Worm (Caenorhabditis elegans) whole organism, mixed stage, embryonic: ENCODE data around the gene W09G12.9.

Source experiments
- M03D4.4 ChIP-seq: sonication (generic microtip); optimal IDR thresholded peaks from 2 replicates; lab custom pipeline; 2017; ENCODE audit warnings: mild to moderate bottlenecking, missing genetic modification characterization, missing compliant biosample characterization
- bed-3 ChIP-seq: fragments of 200-800 bp; sonication (Bioruptor generic); optimal IDR thresholded peaks from 3 replicates; lab custom pipeline; 2018; ENCODE audit warnings: mild to moderate bottlenecking, missing genetic modification characterization, moderate library complexity, missing compliant biosample characterization
- blmp-1 ChIP-seq: fragments of 150-350 bp; optimal IDR thresholded peaks from 2 replicates; lab custom pipeline; 2014; ENCODE audit warnings: missing biosample characterization, missing genetic modification characterization
- ceh-39 ChIP-seq: fragments of 150-350 bp; optimal IDR thresholded peaks from 2 replicates; lab custom pipeline; 2014; ENCODE audit warnings: missing biosample characterization, missing genetic modification characterization
- ceh-43 ChIP-seq: fragments of 200-800 bp; sonication (Bioruptor generic); optimal IDR thresholded peaks from 2 replicates; lab custom pipeline; 2018; ENCODE audit warnings: mild to moderate bottlenecking, missing genetic modification characterization, moderate library complexity, missing compliant biosample characterization
- ceh-83 ChIP-seq: fragments of 200-800 bp; sonication (Bioruptor generic); optimal IDR thresholded peaks from 2 replicates; lab custom pipeline; 2018; ENCODE audit warnings: mild to moderate bottlenecking, missing genetic modification characterization, missing compliant biosample characterization
- ces-1 ChIP-seq: fragments of 150-350 bp; optimal IDR thresholded peaks from 2 replicates; lab custom pipeline; 2014; ENCODE audit warnings: missing biosample characterization, missing genetic modification reagents, missing genetic modification characterization
- drap-1 ChIP-seq: fragments of 200-800 bp; sonication (Bioruptor generic); optimal IDR thresholded peaks from 3 replicates; lab custom pipeline; 2018; ENCODE audit warnings: mild to moderate bottlenecking, missing genetic modification characterization, missing compliant biosample characterization
- elt-1 ChIP-seq: sonication (generic microtip); optimal IDR thresholded peaks from 2 replicates; lab custom pipeline; 2017; ENCODE audit warnings: missing genetic modification characterization, mild to moderate bottlenecking, missing compliant biosample characterization, antibody characterized with exemption, moderate library complexity, borderline replicate concordance; ENCODE audit not compliant: insufficient read depth
- elt-3 ChIP-seq: fragments of 150-350 bp; optimal IDR thresholded peaks from 2 replicates; lab custom pipeline; 2014; ENCODE audit warnings: missing biosample characterization, missing genetic modification characterization
- ham-2 ChIP-seq: fragments of 200-800 bp; sonication (Bioruptor generic); optimal IDR thresholded peaks from 2 replicates; lab custom pipeline; 2018; ENCODE audit warnings: mild to moderate bottlenecking, missing genetic modification characterization, missing compliant biosample characterization
- hlh-1 ChIP-seq: fragments of 150-350 bp; optimal IDR thresholded peaks from 2 replicates; lab custom pipeline; 2014; ENCODE audit warnings: missing biosample characterization, missing genetic modification reagents, missing genetic modification characterization
- lin-32 ChIP-seq: fragments of 200-800 bp; sonication (Bioruptor generic); optimal IDR thresholded peaks from 2 replicates; lab custom pipeline; 2018; ENCODE audit warnings: mild to moderate bottlenecking, missing genetic modification characterization, missing compliant biosample characterization
- lsy-2 ChIP-seq: fragments of 150-350 bp; optimal IDR thresholded peaks from 2 replicates; lab custom pipeline; 2014; ENCODE audit warnings: missing biosample characterization, missing genetic modification characterization
- mab-5 ChIP-seq: fragments of 150-350 bp; optimal IDR thresholded peaks from 2 replicates; lab custom pipeline; 2014; ENCODE audit warnings: missing biosample characterization, missing genetic modification characterization
- mls-2 ChIP-seq: sonication (generic microtip); optimal IDR thresholded peaks from 2 replicates; lab custom pipeline; 2016; ENCODE audit warnings: mild to moderate bottlenecking, missing genetic modification characterization, moderate library complexity, missing compliant biosample characterization
- nhr-12 ChIP-seq: fragments of 150-350 bp; optimal IDR thresholded peaks from 2 replicates; lab custom pipeline; 2014; ENCODE audit warnings: missing biosample characterization, missing genetic modification characterization
- nhr-2 ChIP-seq: fragments of 150-350 bp; optimal IDR thresholded peaks from 2 replicates; lab custom pipeline; 2014; ENCODE audit warnings: missing biosample characterization, missing genetic modification characterization
- nhr-237 ChIP-seq: fragments of 150-350 bp; optimal IDR thresholded peaks from 2 replicates; lab custom pipeline; 2014; ENCODE audit warnings: missing biosample characterization, missing genetic modification characterization
- nhr-76 ChIP-seq: sonication (generic microtip); optimal IDR thresholded peaks from 2 replicates; lab custom pipeline; 2017; ENCODE audit warnings: missing biosample characterization, missing genetic modification characterization
- pha-4 ChIP-seq: fragments of 150-350 bp; optimal IDR thresholded peaks from 2 replicates; lab custom pipeline; 2018; ENCODE audit warnings: missing biosample characterization, missing genetic modification reagents, missing genetic modification characterization
- snpc-4 ChIP-seq: fragments of 150-350 bp; optimal IDR thresholded peaks from 2 replicates; lab custom pipeline; 2014; ENCODE audit warnings: missing biosample characterization, missing genetic modification characterization
- tbx-8 ChIP-seq: fragments of 200-800 bp; sonication (Bioruptor generic); optimal IDR thresholded peaks from 2 replicates; lab custom pipeline; 2018; ENCODE audit warnings: mild to moderate bottlenecking, missing genetic modification characterization, moderate library complexity, missing compliant biosample characterization
- unc-120 ChIP-seq: sonication (generic microtip); optimal IDR thresholded peaks from 2 replicates; lab custom pipeline; 2017; ENCODE audit warnings: missing genetic modification characterization, missing compliant biosample characterization; ENCODE audit not compliant: poor library complexity, severe bottlenecking
- unc-62 ChIP-seq: fragments of 150-350 bp; optimal IDR thresholded peaks from 2 replicates; lab custom pipeline; 2014; ENCODE audit warnings: missing biosample characterization, missing genetic modification reagents, missing genetic modification characterization
- zip-8 ChIP-seq: fragments of 150-350 bp; optimal IDR thresholded peaks from 2 replicates; lab custom pipeline; 2014; ENCODE audit warnings: missing biosample characterization, missing genetic modification characterization
- ztf-11 ChIP-seq: fragments of 150-350 bp; optimal IDR thresholded peaks from 2 replicates; lab custom pipeline; 2014; ENCODE audit warnings: missing biosample characterization, missing genetic modification characterization

The W09G12.9 gene

ce11 chrIV:1215536-1215935, 854 bp upstream of the W09G12.9 start:
- no peak for TF ChIP-seq nhr-12 (tag; lab: Kevin White, UChicago)
- no peak for TF ChIP-seq elt-3 (tag; lab: Kevin White, UChicago)

- TF ChIP-seq snpc-4 (tag; lab: Kevin White, UChicago) (no peak), mls-2 (tag; lab: Kevin White, UChicago) (no peak), ces-1 (GFP tag; lab: Kevin White, UChicago) (peak; percentile 19), ham-2 (GFP tag; lab: Kevin White, UChicago) (peak; percentile 73)
Observed at ce11 chrIV:1221167-1221566, 4.8 kb downstream of the W09G12.9 start, which contains the start of gene W09G12.10. Gene W09G12.10 (minus strand): TSS chrIV:1221287.

DNA sequence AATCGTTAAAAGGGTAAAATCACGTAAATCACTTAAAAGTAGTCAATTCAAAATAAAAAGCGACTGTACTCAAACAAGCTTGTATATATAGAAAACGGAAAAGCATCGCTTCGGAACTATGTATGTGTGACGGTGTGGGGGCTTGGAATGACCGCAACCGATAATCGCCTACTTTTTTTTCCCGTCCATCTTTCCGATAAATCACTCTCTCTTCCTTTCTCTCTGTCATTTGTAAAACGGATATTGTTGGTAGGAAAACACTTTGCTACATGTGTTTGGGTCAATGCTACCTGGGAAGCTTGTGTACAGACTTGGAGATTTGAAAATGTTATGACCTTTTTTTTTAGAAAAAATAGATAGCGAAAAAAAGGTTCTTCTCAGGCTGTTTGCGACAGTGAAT, 8.4 kb downstream of the W09G12.9 start:
- TF ChIP-seq ces-1 (GFP tag; lab: Kevin White, UChicago) (no peak), ztf-11 (no peak), unc-120 (no peak), ceh-39 (tag; lab: Kevin White, UChicago) (no peak), blmp-1 (tag; lab: Kevin White, UChicago) (no peak), drap-1 (GFP tag; lab: Kevin White, UChicago) (no peak), tbx-8 (GFP tag; lab: Kevin White, UChicago) (no peak), mab-5 (tag; lab: Kevin White, UChicago) (no peak), pha-4 (tag; lab: Kevin White, UChicago) (no peak), elt-1 (no peak), hlh-1 (tag; lab: Kevin White, UChicago) (no peak), lin-32 (GFP tag; lab: Kevin White, UChicago) (no peak), unc-62 (no peak), bed-3 (GFP tag; lab: Kevin White, UChicago) (no peak), lsy-2 (tag; lab: Kevin White, UChicago) (no peak), mls-2 (tag; lab: Kevin White, UChicago) (no peak), nhr-12 (tag; lab: Kevin White, UChicago) (no peak)

DNA sequence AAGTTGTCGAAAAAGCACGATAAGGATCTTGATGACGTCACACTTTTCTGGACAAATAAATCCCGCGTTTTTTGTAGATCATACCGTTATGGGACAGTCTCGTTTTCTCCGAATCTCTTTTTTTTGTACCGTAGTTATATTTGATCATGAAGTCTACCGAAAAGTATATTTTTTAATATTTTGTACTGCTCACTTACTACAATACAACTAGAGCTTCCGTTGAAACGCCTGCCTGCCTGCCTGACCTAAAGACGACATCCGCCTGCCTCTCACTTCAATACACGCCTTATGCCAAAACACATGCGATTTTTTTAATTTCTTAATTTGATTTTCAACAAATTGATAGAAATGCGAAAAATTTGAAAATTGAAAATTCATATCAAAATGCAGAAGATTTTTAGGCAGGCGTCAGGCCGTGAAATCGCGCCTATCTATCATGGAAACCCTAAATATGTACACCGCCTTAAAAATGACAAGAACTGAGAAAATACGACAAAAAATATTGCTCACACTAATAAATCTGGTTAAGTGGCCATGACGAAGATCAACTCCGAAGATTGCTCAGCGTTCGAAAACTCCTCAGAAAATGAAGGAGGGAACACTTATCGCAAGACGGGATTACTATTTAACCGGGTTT, 9.3 kb downstream of the W09G12.9 start, which contains the start of gene W09G12.8:
Gene W09G12.8 (plus strand): TSS at position 587 of the 637 bp plus-strand sequence.
- TF ChIP-seq zip-8 (peak; percentile 0), nhr-2 (tag; lab: Kevin White, UChicago) (no peak)

- no peak for TF ChIP-seq zip-8
- TF ChIP-seq, all 35 proteins: peak for 0
Observed at ce11 chrIV:1228675-1229130, 12.3 kb downstream of the W09G12.9 start, which contains the start of gene W09G12.7. Gene W09G12.7 (plus strand): TSS chrIV:1229080.

ce11 chrIV:1231589-1231988, 15.2 kb downstream of the W09G12.9 start, which contains the start of gene W09G12.6:
Gene W09G12.6 (plus strand): TSS chrIV:1231889.
- TF ChIP-seq nhr-76 (tag; lab: Kevin White, UChicago) (no peak), blmp-1 (tag; lab: Kevin White, UChicago) (no peak), nhr-237 (tag; lab: Kevin White, UChicago) (no peak), snpc-4 (tag; lab: Kevin White, UChicago) (no peak), ceh-83 (GFP tag; lab: Kevin White, UChicago) (no peak), ceh-43 (no peak), unc-62 (no peak), M03D4.4 (tag; lab: Kevin White, UChicago) (no peak), drap-1 (GFP tag; lab: Kevin White, UChicago) (no peak)
